Fruit fly (Drosophila melanogaster): ENCODE results near the gene Oatp33Ea.

The Oatp33Ea gene

DNA sequence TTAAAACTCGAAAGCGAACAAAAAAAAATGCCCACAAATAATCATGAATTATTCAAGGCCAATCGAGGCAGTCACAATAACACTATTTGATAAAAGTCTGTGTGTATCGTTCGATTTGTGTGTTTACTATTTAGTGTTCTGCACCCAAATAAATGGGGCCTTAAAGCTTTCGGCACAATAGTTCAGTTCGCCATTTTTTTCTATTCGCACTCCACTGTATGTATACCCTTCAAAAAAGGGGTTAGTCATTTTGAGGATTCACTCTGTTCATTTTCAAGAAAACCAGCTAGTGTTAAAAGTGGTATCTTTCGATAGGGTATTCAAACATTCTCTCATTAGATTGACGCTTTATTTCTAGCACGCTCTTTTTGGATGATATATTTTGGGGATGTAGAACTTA lies 21.9 kb upstream of the Oatp33Ea start (continued):
- no peak for TF ChIP-seq pros (GFP tag; optimal IDR thresholded peaks at IDR 0.05)
- TF ChIP-seq CG6791 (GFP tag; IDR thresholded peaks at IDR 0.05; ENCODE audit: partially characterized antibody): no peak
- TF ChIP-seq CoRest (tag; optimal IDR thresholded peaks at IDR 0.05): peak; percentile 50
- peak; percentile 68 for TF ChIP-seq Dek (tag; optimal IDR thresholded peaks at IDR 0.05)
- peak; percentile 14 for TF ChIP-seq CG6854 (GFP tag; optimal IDR thresholded peaks at IDR 0.05)
- peak; percentile 36 for TF ChIP-seq tx (GFP tag; optimal IDR thresholded peaks at IDR 0.05)
- TF ChIP-seq CG13775 (GFP tag; optimal IDR thresholded peaks at IDR 0.05): peak; percentile 40
- peak; percentile 12 for TF ChIP-seq Sox102F (GFP tag; optimal IDR thresholded peaks at IDR 0.05)
- peak; percentile 70; the same call in 2 of the 3 replicates for TF ChIP-seq dysf (GFP tag; IDR thresholded peaks at IDR 0.05)
- no peak for TF ChIP-seq ttk (GFP tag; IDR thresholded peaks at IDR 0.05)
- peak; percentile 63 for TF ChIP-seq schlank (tag; optimal IDR thresholded peaks at IDR 0.05)
- no peak for TF ChIP-seq dan (GFP tag; IDR thresholded peaks at IDR 0.05)
- peak; percentile 22 for TF ChIP-seq CG4328 (GFP tag; optimal IDR thresholded peaks at IDR 0.05)
- TF ChIP-seq CHES-1-like (GFP tag; optimal IDR thresholded peaks at IDR 0.05): peak; percentile 40
- peak; percentile 37 for TF ChIP-seq NK7.1 (GFP tag; optimal IDR thresholded peaks at IDR 0.05)
- peak; percentile 41 for TF ChIP-seq Hand (GFP tag; optimal IDR thresholded peaks at IDR 0.05)
- TF ChIP-seq Dip2 (GFP tag; IDR thresholded peaks at IDR 0.05): no peak
- TF ChIP-seq sim (GFP tag; IDR thresholded peaks at IDR 0.05): no peak
- peak; percentile 96 for TF ChIP-seq abd-A (tag; optimal IDR thresholded peaks at IDR 0.05)
- peak; percentile 89 for TF ChIP-seq D19A (tag; optimal IDR thresholded peaks at IDR 0.05)
- peak; percentile 71 for TF ChIP-seq Atf6 (GFP tag; IDR thresholded peaks at IDR 0.05)
- no peak for TF ChIP-seq Lpt (GFP tag; optimal IDR thresholded peaks at IDR 0.05)
- peak; percentile 68 for TF ChIP-seq mirr (GFP tag; optimal IDR thresholded peaks at IDR 0.05)
- peak; percentile 43; the same call in 1 of the 2 replicates for TF ChIP-seq CG14014 (GFP tag; IDR thresholded peaks at IDR 0.05)
- TF ChIP-seq fu2 (GFP tag; optimal IDR thresholded peaks at IDR 0.05): peak; percentile 56
- peak; percentile 68 for TF ChIP-seq CG3847 (GFP tag; IDR thresholded peaks at IDR 0.05)
- TF ChIP-seq Abd-B (GFP tag; optimal IDR thresholded peaks at IDR 0.05): no peak
- TF ChIP-seq CG11560 (tag; IDR thresholded peaks at IDR 0.05): no peak
- TF ChIP-seq odd (GFP tag; optimal IDR thresholded peaks at IDR 0.05): no peak
- TF ChIP-seq CG12769 (tag; optimal IDR thresholded peaks at IDR 0.05): peak; percentile 84
- TF ChIP-seq CG7556 (GFP tag; optimal IDR thresholded peaks at IDR 0.05): peak; percentile 30
- peak; percentile 41 for TF ChIP-seq BtbVII (GFP tag; optimal IDR thresholded peaks at IDR 0.05)
- peak; percentile 55 for TF ChIP-seq CG7786 (GFP tag; optimal IDR thresholded peaks at IDR 0.05)
- peak; percentile 59; the same call in 1 of the 2 replicates for TF ChIP-seq sob (GFP tag; IDR thresholded peaks at IDR 0.05)
- no peak for TF ChIP-seq HLHmδ (GFP tag; optimal IDR thresholded peaks at IDR 0.05)
- no peak for TF ChIP-seq CG7357 (GFP tag; IDR thresholded peaks at IDR 0.05)
- TF ChIP-seq CG14050 (GFP tag; IDR thresholded peaks at IDR 0.05): no peak
- peak; percentile 68 for TF ChIP-seq CG15514 (GFP tag; optimal IDR thresholded peaks at IDR 0.05)
- no peak for TF ChIP-seq CG3163 (GFP tag; optimal IDR thresholded peaks at IDR 0.05)
- TF ChIP-seq CG14860 (GFP tag; IDR thresholded peaks at IDR 0.05; ENCODE audit: partially characterized antibody): no peak
- TF ChIP-seq CG2678 (tag; optimal IDR thresholded peaks at IDR 0.05): peak; percentile 63
- peak; percentile 76 for TF ChIP-seq ftz-f1 (GFP tag; optimal IDR thresholded peaks at IDR 0.05)
- no peak for TF ChIP-seq repo (GFP tag; optimal IDR thresholded peaks at IDR 0.05)
- TF ChIP-seq CG1792 (GFP tag; optimal IDR thresholded peaks at IDR 0.05): peak; percentile 35
- peak; percentile 55; the same call in 2 of the 4 replicates for TF ChIP-seq Gug (GFP tag; IDR thresholded peaks at IDR 0.05)
